Fruit fly (Drosophila melanogaster): Measurements from ENCODE around the gene pths.
A peak's percentile ranks its signal among the peaks of the same experiment; 100 is the strongest.

Gene pths

DNA sequence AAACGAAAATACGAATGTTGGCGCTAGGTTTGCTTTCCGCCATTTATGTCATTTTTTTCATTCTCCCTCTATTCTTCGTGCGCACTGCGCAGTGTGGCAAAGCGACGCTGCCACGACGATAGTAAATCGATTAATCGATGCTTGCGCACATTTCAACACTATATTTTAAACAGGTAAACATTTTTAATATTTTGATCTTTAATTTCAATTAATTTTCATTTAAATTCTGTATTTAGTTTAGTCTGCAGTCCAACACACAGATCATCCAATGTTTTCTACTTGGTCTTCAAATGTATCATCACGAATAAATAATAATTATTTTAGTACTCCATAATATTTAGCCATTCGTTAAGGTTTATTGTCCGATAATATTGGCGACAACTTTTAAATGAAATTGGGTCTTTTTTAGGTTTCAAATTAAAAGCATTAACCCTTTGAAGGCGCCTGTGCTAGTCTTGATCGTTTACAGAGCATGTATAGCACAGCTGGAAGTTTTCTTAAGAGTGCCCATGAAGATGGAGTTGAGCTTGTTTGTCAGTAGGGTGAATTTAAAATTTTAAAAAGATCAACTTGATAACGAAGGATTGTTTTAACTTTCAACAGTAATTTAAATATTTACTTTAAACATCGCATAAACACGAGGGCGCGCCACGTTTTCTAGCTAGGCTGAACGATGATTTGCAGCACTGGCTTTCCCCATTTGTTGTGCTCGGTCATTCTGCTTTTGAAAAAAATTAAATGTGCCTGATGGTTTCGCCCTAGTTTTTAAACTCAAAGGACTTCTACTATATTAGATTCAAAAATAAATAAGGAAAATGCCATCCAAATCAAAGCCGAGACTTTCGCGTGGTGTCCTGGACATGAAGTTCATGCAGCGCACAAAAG lies 13.4 kb downstream of the pths start, which contains the start of the genes Mpp6 and E2f2 (continued):
- TF ChIP-seq CG5245 (GFP tag; optimal IDR thresholded peaks at IDR 0.05) (no peak), so (GFP tag; IDR thresholded peaks at IDR 0.05) (no peak), CG30431 (GFP tag; optimal IDR thresholded peaks at IDR 0.05) (no peak), pum (GFP tag; optimal IDR thresholded peaks at IDR 0.05) (peak; percentile 52), fd102C (GFP tag; optimal IDR thresholded peaks at IDR 0.05) (no peak), CG6175 (GFP tag; IDR thresholded peaks at IDR 0.05) (no peak), CG8290 (GFP tag; optimal IDR thresholded peaks at IDR 0.05) (peak; percentile 18), CG8290 (tag; optimal IDR thresholded peaks at IDR 0.05) (peak in 1 of 2 experiments; percentile 69), bcd (GFP tag; optimal IDR thresholded peaks at IDR 0.05) (peak; percentile 28), CG4820 (GFP tag; optimal IDR thresholded peaks at IDR 0.05) (no peak), Oaz (GFP tag; IDR thresholded peaks at IDR 0.05) (no peak), HLHmδ (GFP tag; optimal IDR thresholded peaks at IDR 0.05) (no peak), Sin3A (optimal IDR thresholded peaks at IDR 0.05) (peak; percentile 1), CG12236 (GFP tag; optimal IDR thresholded peaks at IDR 0.05) (no peak), Bteb2 (GFP tag; optimal IDR thresholded peaks at IDR 0.05) (peak; percentile 16), Ada2b (GFP tag; IDR thresholded peaks at IDR 0.05) (no peak), mirr (GFP tag; optimal IDR thresholded peaks at IDR 0.05) (no peak), Vsx1 (GFP tag; optimal IDR thresholded peaks at IDR 0.05) (no peak), CG16815 (GFP tag; optimal IDR thresholded peaks at IDR 0.05) (no peak), dmrt11E (tag; optimal IDR thresholded peaks at IDR 0.05) (no peak), bab2 (GFP tag; optimal IDR thresholded peaks at IDR 0.05) (peak; percentile 18), crol (GFP tag; IDR thresholded peaks at IDR 0.05) (no peak), Sry-β (GFP tag; optimal IDR thresholded peaks at IDR 0.05) (peak; percentile 44), exex (tag; optimal IDR thresholded peaks at IDR 0.05) (no peak), Mrtf (GFP tag; IDR thresholded peaks at IDR 0.05) (no peak), CG14441 (GFP tag; IDR thresholded peaks at IDR 0.05) (no peak), shn (GFP tag; optimal IDR thresholded peaks at IDR 0.05) (no peak), Pdp1 (GFP tag; optimal IDR thresholded peaks at IDR 0.05) (peak in 1 of 2 experiments; percentile 16), gcm2 (GFP tag; optimal IDR thresholded peaks at IDR 0.05) (no peak), run (tag; optimal IDR thresholded peaks at IDR 0.05) (no peak), zfh2 (GFP tag; optimal IDR thresholded peaks at IDR 0.05) (peak; percentile 42), CG6254 (GFP tag; optimal IDR thresholded peaks at IDR 0.05) (no peak), dpn (GFP tag; optimal IDR thresholded peaks at IDR 0.05) (peak; percentile 27 to 45), CG3847 (GFP tag; IDR thresholded peaks at IDR 0.05) (peak; percentile 82), CG13624 (GFP tag; optimal IDR thresholded peaks at IDR 0.05) (peak; percentile 64), gro (GFP tag; optimal IDR thresholded peaks at IDR 0.05) (peak; percentile 22), CG12769 (tag; optimal IDR thresholded peaks at IDR 0.05) (no peak), TFAM (GFP tag; optimal IDR thresholded peaks at IDR 0.05) (no peak), CG10959 (GFP tag; IDR thresholded peaks at IDR 0.05) (no peak), jigr1 (GFP tag; IDR thresholded peaks at IDR 0.05) (no peak), CG43689 (GFP tag; IDR thresholded peaks at IDR 0.05) (no peak), CG32532 (GFP tag; IDR thresholded peaks at IDR 0.05) (peak; percentile 67; the same call in 1 of the 2 replicates), CG6654 (GFP tag; optimal IDR thresholded peaks at IDR 0.05) (no peak), kni (GFP tag; optimal IDR thresholded peaks at IDR 0.05) (no peak), CG7372 (GFP tag; IDR thresholded peaks at IDR 0.05) (no peak), Hr51 (GFP tag; optimal IDR thresholded peaks at IDR 0.05) (peak in 1 of 2 experiments; percentile 17), CG2202 (tag; optimal IDR thresholded peaks at IDR 0.05) (no peak), CG15514 (GFP tag; optimal IDR thresholded peaks at IDR 0.05) (peak; percentile 55), tio (GFP tag; optimal IDR thresholded peaks at IDR 0.05) (peak; percentile 41), CG6683 (GFP tag; optimal IDR thresholded peaks at IDR 0.05) (no peak)
